Worm (Caenorhabditis elegans): ENCODE results near the gene clec-68.

Gene clec-68

ce11 chrIV:3926117-3926516 is at the start of gene clec-68:
Gene clec-68 (plus strand): TSS chrIV:3926417.
- no peak for TF ChIP-seq tbx-11 (GFP tag; IDR thresholded peaks at IDR 0.05)
- TF ChIP-seq hnd-1 (tag; optimal IDR thresholded peaks at IDR 0.05), result no peak
- no peak for TF ChIP-seq tbx-37 (GFP tag; conservative IDR thresholded peaks at IDR 0.05)
- TF ChIP-seq B0310.2 (tag; optimal IDR thresholded peaks at IDR 0.05), result no peak
- TF ChIP-seq flt-1 (GFP tag; IDR thresholded peaks at IDR 0.05), result no peak
- TF ChIP-seq tra-4 (tag; optimal IDR thresholded peaks at IDR 0.05), result no peak
- no peak for TF ChIP-seq ets-7 (tag; optimal IDR thresholded peaks at IDR 0.05)
- TF ChIP-seq ceh-13 (GFP tag; optimal IDR thresholded peaks at IDR 0.05), result no peak

- TF ChIP-seq ceh-36 (tag; optimal IDR thresholded peaks at IDR 0.05) (no peak), hmbx-1 (tag; optimal IDR thresholded peaks at IDR 0.05) (no peak), scrt-1 (GFP tag; IDR thresholded peaks at IDR 0.05) (no peak), tra-4 (tag; optimal IDR thresholded peaks at IDR 0.05) (no peak), flt-1 (GFP tag; IDR thresholded peaks at IDR 0.05) (no peak), hmg-4 (GFP tag; optimal IDR thresholded peaks at IDR 0.05) (no peak), tbx-37 (GFP tag; conservative IDR thresholded peaks at IDR 0.05) (no peak), pes-1 (GFP tag; IDR thresholded peaks at IDR 0.05) (no peak), sea-1 (GFP tag; conservative IDR thresholded peaks at IDR 0.05) (no peak), aly-1 (tag; optimal IDR thresholded peaks at IDR 0.05) (no peak), tbx-11 (GFP tag; IDR thresholded peaks at IDR 0.05) (no peak), B0310.2 (tag; optimal IDR thresholded peaks at IDR 0.05) (no peak), F13C5.2 (tag; optimal IDR thresholded peaks at IDR 0.05) (no peak), ceh-13 (GFP tag; optimal IDR thresholded peaks at IDR 0.05) (no peak), hnd-1 (tag; optimal IDR thresholded peaks at IDR 0.05) (no peak), ama-1 (optimal IDR thresholded peaks at IDR 0.05) (no peak), ets-7 (tag; optimal IDR thresholded peaks at IDR 0.05) (no peak)
Observed at ce11 chrIV:3876955-3877354, 49.3 kb upstream of the clec-68 start.

- TF ChIP-seq tbx-37 (GFP tag; conservative IDR thresholded peaks at IDR 0.05) (no peak), hnd-1 (tag; optimal IDR thresholded peaks at IDR 0.05) (no peak), ama-1 (optimal IDR thresholded peaks at IDR 0.05) (no peak), ceh-13 (GFP tag; optimal IDR thresholded peaks at IDR 0.05) (no peak), aly-1 (tag; optimal IDR thresholded peaks at IDR 0.05) (no peak), F13C5.2 (tag; optimal IDR thresholded peaks at IDR 0.05) (no peak), ceh-36 (tag; optimal IDR thresholded peaks at IDR 0.05) (no peak), B0310.2 (tag; optimal IDR thresholded peaks at IDR 0.05) (no peak), pes-1 (GFP tag; IDR thresholded peaks at IDR 0.05) (no peak), ets-7 (tag; optimal IDR thresholded peaks at IDR 0.05) (no peak), tra-4 (tag; optimal IDR thresholded peaks at IDR 0.05) (no peak), sea-1 (GFP tag; conservative IDR thresholded peaks at IDR 0.05) (no peak), hmbx-1 (tag; optimal IDR thresholded peaks at IDR 0.05) (no peak), flt-1 (GFP tag; IDR thresholded peaks at IDR 0.05) (no peak), scrt-1 (GFP tag; IDR thresholded peaks at IDR 0.05) (no peak), hmg-4 (GFP tag; optimal IDR thresholded peaks at IDR 0.05) (no peak)
Observed at ce11 chrIV:3878283-3878938, 47.8 kb upstream of the clec-68 start, which contains the start of gene F37C4.6. Gene F37C4.6 (minus strand): TSS chrIV:3878333.

- TF ChIP-seq tbx-37 (GFP tag; conservative IDR thresholded peaks at IDR 0.05), result no peak
- TF ChIP-seq scrt-1 (GFP tag; IDR thresholded peaks at IDR 0.05), result no peak
- no peak for TF ChIP-seq F13C5.2 (tag; optimal IDR thresholded peaks at IDR 0.05)
- no peak for TF ChIP-seq tra-4 (tag; optimal IDR thresholded peaks at IDR 0.05)
- no peak for TF ChIP-seq sea-1 (GFP tag; conservative IDR thresholded peaks at IDR 0.05)
Observed at ce11 chrIV:3881119-3881518, 45.1 kb upstream of the clec-68 start, which contains the start of the genes F37C4.8 and oac-23. Gene F37C4.8 (minus strand): TSS chrIV:3881219. Gene oac-23 (plus strand): TSS chrIV:3881441.

ce11 chrIV:3885369-3885768 is 40.8 kb upstream of the clec-68 start, which contains the start of gene oac-22:
Gene oac-22 (plus strand): TSS chrIV:3885669.
- TF ChIP-seq ama-1 (optimal IDR thresholded peaks at IDR 0.05), result no peak

ce11 chrIV:3888963-3889362 is 37.3 kb upstream of the clec-68 start, which contains the start of gene oac-21:
Gene oac-21 (plus strand): TSS chrIV:3889263.
- TF ChIP-seq flt-1 (GFP tag; IDR thresholded peaks at IDR 0.05), result no peak
- no peak for TF ChIP-seq ceh-36 (tag; optimal IDR thresholded peaks at IDR 0.05)
- no peak for TF ChIP-seq ama-1 (optimal IDR thresholded peaks at IDR 0.05)
- TF ChIP-seq ceh-13 (GFP tag; optimal IDR thresholded peaks at IDR 0.05), result no peak
- no peak for TF ChIP-seq hnd-1 (tag; optimal IDR thresholded peaks at IDR 0.05)
- TF ChIP-seq tbx-37 (GFP tag; conservative IDR thresholded peaks at IDR 0.05), result no peak
- no peak for TF ChIP-seq tbx-11 (GFP tag; IDR thresholded peaks at IDR 0.05)
- TF ChIP-seq hmg-4 (GFP tag; optimal IDR thresholded peaks at IDR 0.05), result no peak
- no peak for TF ChIP-seq B0310.2 (tag; optimal IDR thresholded peaks at IDR 0.05)
- no peak for TF ChIP-seq F13C5.2 (tag; optimal IDR thresholded peaks at IDR 0.05)
- TF ChIP-seq aly-1 (tag; optimal IDR thresholded peaks at IDR 0.05), result no peak
- no peak for TF ChIP-seq pes-1 (GFP tag; IDR thresholded peaks at IDR 0.05)

- TF ChIP-seq ets-7 (tag; optimal IDR thresholded peaks at IDR 0.05) (no peak), scrt-1 (GFP tag; IDR thresholded peaks at IDR 0.05) (no peak), hmg-4 (GFP tag; optimal IDR thresholded peaks at IDR 0.05) (no peak), tbx-11 (GFP tag; IDR thresholded peaks at IDR 0.05) (no peak), tra-4 (tag; optimal IDR thresholded peaks at IDR 0.05) (no peak), flt-1 (GFP tag; IDR thresholded peaks at IDR 0.05) (no peak), F13C5.2 (tag; optimal IDR thresholded peaks at IDR 0.05) (no peak), hnd-1 (tag; optimal IDR thresholded peaks at IDR 0.05) (no peak), hmbx-1 (tag; optimal IDR thresholded peaks at IDR 0.05) (no peak), tbx-37 (GFP tag; conservative IDR thresholded peaks at IDR 0.05) (no peak), pes-1 (GFP tag; IDR thresholded peaks at IDR 0.05) (no peak), ama-1 (optimal IDR thresholded peaks at IDR 0.05) (no peak), B0310.2 (tag; optimal IDR thresholded peaks at IDR 0.05) (no peak), ceh-13 (GFP tag; optimal IDR thresholded peaks at IDR 0.05) (no peak)
Observed at ce11 chrIV:3892027-3892426, 34.2 kb upstream of the clec-68 start, which contains the start of gene F56D6.9. Gene F56D6.9 (plus strand): TSS chrIV:3892327.

Measured in whole organism, early embryonic.